Worm (Caenorhabditis elegans) whole organism, late embryonic: ENCODE results near the gene C14B9.10.

Experiments used
- K09A11.1 ChIP-seq: sonication (generic microtip); optimal IDR thresholded peaks from 2 replicates; lab custom pipeline; 2017; ENCODE audit warnings: antibody characterized with exemption, mild to moderate bottlenecking, missing genetic modification characterization, missing compliant biosample characterization; ENCODE audit not compliant: insufficient read depth
- ama-1 ChIP-seq: fragments of 150-350 bp; optimal IDR thresholded peaks from 2 replicates; lab custom pipeline; 2014
- ceh-9 ChIP-seq: sonication (generic microtip); optimal IDR thresholded peaks from 2 replicates; lab custom pipeline; 2016; ENCODE audit warnings: mild to moderate bottlenecking, missing genetic modification characterization, inconsistent platforms, missing compliant biosample characterization
- dve-1 ChIP-seq: sonication (generic microtip); optimal IDR thresholded peaks from 2 replicates; lab custom pipeline; 2017; ENCODE audit warnings: antibody characterized with exemption, mild to moderate bottlenecking, missing genetic modification characterization, missing compliant biosample characterization
- fkh-10 ChIP-seq: fragments of 150-350 bp; optimal IDR thresholded peaks from 2 replicates; lab custom pipeline; 2014; ENCODE audit warnings: missing biosample characterization, missing genetic modification reagents, missing genetic modification characterization
- fkh-6 ChIP-seq: sonication (generic microtip); optimal IDR thresholded peaks from 2 replicates; lab custom pipeline; 2016; ENCODE audit warnings: missing genetic modification characterization, missing compliant biosample characterization
- hlh-13 ChIP-seq: fragments of 200-800 bp; sonication (Bioruptor generic); optimal IDR thresholded peaks from 2 replicates; lab custom pipeline; 2018; ENCODE audit warnings: mild to moderate bottlenecking, missing genetic modification characterization, missing compliant biosample characterization
- hlh-8 ChIP-seq: sonication (generic microtip); optimal IDR thresholded peaks from 2 replicates; lab custom pipeline; 2016; ENCODE audit warnings: missing genotype, missing genetic modification characterization, missing compliant biosample characterization
- lin-11 ChIP-seq: fragments of 200-800 bp; sonication (Bioruptor generic); optimal IDR thresholded peaks from 2 replicates; lab custom pipeline; 2018; ENCODE audit warnings: mild to moderate bottlenecking, missing genetic modification characterization, missing compliant biosample characterization
- nfya-1 ChIP-seq: sonication (generic microtip); optimal IDR thresholded peaks from 2 replicates; lab custom pipeline; 2017; ENCODE audit warnings: missing genetic modification characterization, mild to moderate bottlenecking, missing compliant biosample characterization, antibody characterized with exemption, moderate library complexity
- tbx-2 ChIP-seq: sonication (generic microtip); optimal IDR thresholded peaks from 2 replicates; lab custom pipeline; 2016; ENCODE audit warnings: missing genetic modification characterization, missing compliant biosample characterization
- tbx-7 ChIP-seq: sonication (generic microtip); optimal IDR thresholded peaks from 2 replicates; lab custom pipeline; 2016; ENCODE audit warnings: missing genotype, missing genetic modification characterization, missing compliant biosample characterization
- unc-55 ChIP-seq: sonication (generic microtip); optimal IDR thresholded peaks from 2 replicates; lab custom pipeline; 2017; ENCODE audit warnings: missing biosample characterization, missing genetic modification reagents, missing genetic modification characterization

DNA sequence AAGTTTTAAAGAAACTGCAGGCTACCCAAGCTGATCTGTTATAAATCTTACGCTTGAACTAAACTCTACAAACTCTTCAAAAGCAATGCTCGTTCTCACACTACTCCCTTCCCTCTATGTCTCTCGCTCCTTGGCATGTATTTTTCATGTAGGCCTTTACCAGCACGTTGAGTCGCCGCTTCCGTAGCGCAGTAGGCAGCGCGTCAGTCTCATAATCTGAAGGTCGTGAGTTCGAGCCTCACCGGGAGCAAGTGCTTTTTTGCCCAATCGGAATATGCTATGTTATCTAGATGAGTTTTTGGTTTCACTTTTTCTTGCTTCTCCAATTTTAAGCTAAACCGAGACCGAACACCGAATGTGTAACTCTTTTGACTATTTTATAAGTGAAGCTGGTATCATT lies 24.2 kb upstream of the C14B9.10 start:
- TF ChIP-seq ceh-9 (tag; lab: Kevin White, UChicago) (peak; percentile 56), unc-55 (GFP tag; lab: Kevin White, UChicago) (no peak), hlh-8 (tag; lab: Kevin White, UChicago) (peak; percentile 17), hlh-13 (GFP tag; lab: Kevin White, UChicago) (peak; percentile 69), tbx-7 (tag; lab: Kevin White, UChicago) (peak; percentile 32), dve-1 (tag; lab: Kevin White, UChicago) (no peak), K09A11.1 (tag; lab: Kevin White, UChicago) (peak; percentile 53), lin-11 (tag; lab: Kevin White, UChicago) (peak; percentile 71), tbx-2 (tag; lab: Kevin White, UChicago) (peak; percentile 76), ama-1 (lab: Kevin White, UChicago) (no peak), nfya-1 (tag; lab: Kevin White, UChicago) (peak; percentile 41), fkh-6 (peak; percentile 70), fkh-10 (peak; percentile 44)
